Fruit fly (Drosophila melanogaster) whole organism, embryonic: ENCODE data around the gene scpr-A.

Source experiments
- Abd-B ChIP-seq: fragments of 200-800 bp; sonication (Bioruptor generic); optimal IDR thresholded peaks from 2 replicates; lab custom pipeline; 2018; ENCODE audit warnings: missing biosample characterization, mild to moderate bottlenecking, missing genetic modification characterization, moderate library complexity
- Atf-2 ChIP-seq: fragments of 200-800 bp; sonication (Bioruptor generic); optimal IDR thresholded peaks from 2 replicates; lab custom pipeline; 2016; ENCODE audit warnings: missing biosample characterization, missing genetic modification characterization
- CG10209 ChIP-seq: fragments of 200-800 bp; sonication (Bioruptor generic); optimal IDR thresholded peaks from 3 replicates; lab custom pipeline; 2017; ENCODE audit warnings: missing biosample characterization, mild to moderate bottlenecking, missing genetic modification characterization, missing genetic modification reagents
- CG14050 ChIP-seq: fragments of 200-800 bp; sonication (Bioruptor generic); IDR thresholded peaks from 3 replicates; pipeline ENCODE4 v1.3.6; 2022; ENCODE audit warnings: missing biosample characterization, missing genetic modification characterization
- CG15514 ChIP-seq: fragments of 200-800 bp; sonication (Bioruptor generic); optimal IDR thresholded peaks from 3 replicates; lab custom pipeline; 2017; ENCODE audit warnings: missing biosample characterization, missing genetic modification characterization, mild to moderate bottlenecking, moderate library complexity, missing genetic modification reagents
- CG1602 ChIP-seq: fragments of 200-800 bp; sonication (Bioruptor generic); optimal IDR thresholded peaks from 3 replicates; lab custom pipeline; 2016; ENCODE audit warnings: missing biosample characterization, missing genetic modification characterization
- CG17829 ChIP-seq: fragments of 200-800 bp; optimal IDR thresholded peaks from 2 replicates; lab custom pipeline; 2019; ENCODE audit warnings: missing biosample characterization, mild to moderate bottlenecking, missing genetic modification characterization, moderate library complexity
- CG18262 ChIP-seq: fragments of 200-800 bp; optimal IDR thresholded peaks from 3 replicates; lab custom pipeline; 2019; ENCODE audit warnings: missing biosample characterization, mild to moderate bottlenecking, missing genetic modification characterization, moderate library complexity
- CG2129 ChIP-seq: fragments of 200-800 bp; sonication (Bioruptor generic); IDR thresholded peaks from 2 replicates; pipeline ENCODE4 v1.3.6; 2022; ENCODE audit warnings: missing biosample characterization, missing genetic modification characterization; ENCODE audit not compliant: partially characterized antibody
- CG2202 ChIP-seq: fragments of 200-800 bp; sonication (Bioruptor generic); optimal IDR thresholded peaks from 2 replicates; lab custom pipeline; 2018; ENCODE audit warnings: missing biosample characterization, mild to moderate bottlenecking, missing genetic modification characterization
- CG30020 ChIP-seq: fragments of 200-800 bp; optimal IDR thresholded peaks from 2 replicates; lab custom pipeline; 2019; ENCODE audit warnings: missing biosample characterization, mild to moderate bottlenecking, missing genetic modification characterization, moderate library complexity
- CG34422 ChIP-seq: fragments of 200-800 bp; sonication (Bioruptor generic); IDR thresholded peaks from 3 replicates; pipeline ENCODE4 v1.3.6; 2022; ENCODE audit warnings: missing biosample characterization, missing genetic modification characterization
- CG4360 ChIP-seq: fragments of 200-800 bp; sonication (Bioruptor generic); IDR thresholded peaks from 2 replicates; pipeline ENCODE4 v1.3.6; 2022; ENCODE audit warnings: missing biosample characterization, missing genetic modification characterization
- CG4404 ChIP-seq: fragments of 200-800 bp; sonication (Bioruptor generic); IDR thresholded peaks from 2 replicates; pipeline ENCODE4 v1.3.6; 2022; ENCODE audit warnings: missing biosample characterization, missing genetic modification characterization
- CG8388 ChIP-seq: fragments of 200-800 bp; sonication (Bioruptor generic); optimal IDR thresholded peaks from 2 replicates; lab custom pipeline; 2019; ENCODE audit warnings: missing biosample characterization, mild to moderate bottlenecking, missing genetic modification characterization, moderate library complexity
- CG9215 ChIP-seq: fragments of 200-800 bp; sonication (Bioruptor generic); IDR thresholded peaks from 2 replicates; pipeline ENCODE4 v1.3.6; 2022; ENCODE audit warnings: missing biosample characterization, missing genetic modification characterization
- CG9727 ChIP-seq: fragments of 200-800 bp; sonication (Bioruptor generic); optimal IDR thresholded peaks from 3 replicates; lab custom pipeline; 2017; ENCODE audit warnings: missing biosample characterization, mild to moderate bottlenecking, missing genetic modification characterization
- Camta ChIP-seq: fragments of 200-800 bp; sonication (Bioruptor generic); optimal IDR thresholded peaks from 2 replicates; lab custom pipeline; 2016; ENCODE audit warnings: missing biosample characterization, missing genetic modification characterization
- Chrac-16 ChIP-seq: fragments of 200-800 bp; sonication (Bioruptor generic); optimal IDR thresholded peaks from 3 replicates; lab custom pipeline; 2016; ENCODE audit warnings: missing biosample characterization, missing genetic modification characterization
- Deaf1 ChIP-seq: fragments of 200-800 bp; optimal IDR thresholded peaks from 3 replicates; lab custom pipeline; 2019; ENCODE audit warnings: missing biosample characterization, mild to moderate bottlenecking, missing genetic modification characterization, moderate library complexity
- Fer1 ChIP-seq: fragments of 200-800 bp; sonication (Bioruptor generic); optimal IDR thresholded peaks from 2 replicates; lab custom pipeline; 2017; ENCODE audit warnings: missing biosample characterization, mild to moderate bottlenecking, missing genetic modification characterization
- HmgZ ChIP-seq: fragments of 200-800 bp; sonication (Bioruptor generic); optimal IDR thresholded peaks from 2 replicates; lab custom pipeline; 2018; ENCODE audit warnings: missing biosample characterization, mild to moderate bottlenecking, missing genetic modification characterization
- Mad ChIP-seq: fragments of 200-800 bp; sonication (Bioruptor generic); optimal IDR thresholded peaks from 2 replicates; lab custom pipeline; 2016; ENCODE audit warnings: missing biosample characterization, missing genetic modification characterization
- Med ChIP-seq: fragments of 200-800 bp; sonication (Bioruptor generic); peaks from one replicate; lab custom pipeline; 2016; ENCODE audit warnings: missing biosample characterization, missing genetic modification characterization, mild to moderate bottlenecking, inconsistent platforms, moderate library complexity
- Oli ChIP-seq: fragments of 200-800 bp; sonication (Bioruptor generic); optimal IDR thresholded peaks from 2 replicates; lab custom pipeline; 2018; ENCODE audit warnings: missing biosample characterization, mild to moderate bottlenecking, missing genetic modification characterization, moderate library complexity
- Sry-β ChIP-seq: fragments of 200-800 bp; sonication (Bioruptor generic); optimal IDR thresholded peaks from 2 replicates; lab custom pipeline; 2018; ENCODE audit warnings: missing biosample characterization, mild to moderate bottlenecking, missing genetic modification characterization, moderate library complexity
- Trl ChIP-seq, 3 experiments: fragments of >200 bp in 2 of 3; fragments of 200-800 bp in 1 of 3; sonication (Bioruptor generic) in 1 of 3; optimal IDR thresholded peaks; 2 replicates in 1 of 3; 3 replicates in 2 of 3; lab custom pipeline; 2016 to 2017; ENCODE audit warnings: missing biosample characterization in 1 of 3, missing genetic modification characterization in 1 of 3
- amos ChIP-seq: fragments of 200-800 bp; sonication (Bioruptor generic); IDR thresholded peaks from 2 replicates; pipeline ENCODE4 v1.3.6; 2022; ENCODE audit warnings: missing biosample characterization, missing genetic modification characterization; ENCODE audit not compliant: partially characterized antibody
- ara ChIP-seq: fragments of 200-800 bp; sonication (Bioruptor generic); IDR thresholded peaks from 2 replicates; pipeline ENCODE4 v1.3.6; 2022; ENCODE audit warnings: missing biosample characterization, missing genetic modification characterization
- ash1 ChIP-seq: fragments of 200-800 bp; sonication (Bioruptor generic); optimal IDR thresholded peaks from 2 replicates; lab custom pipeline; 2018; ENCODE audit warnings: missing biosample characterization, mild to moderate bottlenecking, missing genetic modification characterization
- br ChIP-seq: fragments of >200 bp; optimal IDR thresholded peaks from 2 replicates; lab custom pipeline; 2017
- cato ChIP-seq: fragments of 200-800 bp; sonication (Bioruptor generic); optimal IDR thresholded peaks from 2 replicates; lab custom pipeline; 2016; ENCODE audit warnings: missing biosample characterization, missing genetic modification characterization, borderline replicate concordance
- chif ChIP-seq, 2 experiments: fragments of 200-800 bp; sonication (Bioruptor generic); optimal IDR thresholded peaks; 3 replicates each; lab custom pipeline; 2016; ENCODE audit warnings: missing biosample characterization in 2 of 2, missing genetic modification characterization in 2 of 2
- chinmo ChIP-seq: fragments of 200-800 bp; sonication (Bioruptor generic); IDR thresholded peaks from 4 replicates; pipeline ENCODE4 v1.3.6; 2022; ENCODE audit warnings: missing biosample characterization, missing genetic modification characterization; ENCODE audit not compliant: partially characterized antibody
- chn ChIP-seq: fragments of 200-800 bp; sonication (Bioruptor generic); optimal IDR thresholded peaks from 2 replicates; lab custom pipeline; 2016; ENCODE audit warnings: missing biosample characterization, missing genetic modification characterization
- disco-r ChIP-seq: fragments of 200-800 bp; sonication (Bioruptor generic); optimal IDR thresholded peaks from 2 replicates; lab custom pipeline; 2016; ENCODE audit warnings: missing biosample characterization, missing genetic modification characterization
- grau ChIP-seq: fragments of 200-800 bp; optimal IDR thresholded peaks from 3 replicates; lab custom pipeline; 2019; ENCODE audit warnings: missing biosample characterization, mild to moderate bottlenecking, missing genetic modification characterization, moderate library complexity
- kni ChIP-seq: fragments of 200-800 bp; sonication (Bioruptor generic); optimal IDR thresholded peaks from 3 replicates; lab custom pipeline; 2017; ENCODE audit warnings: mild to moderate bottlenecking, missing biosample characterization, missing genetic modification reagents, missing genetic modification characterization
- lola ChIP-seq, 3 experiments: fragments of >200 bp in 2 of 3; fragments of 200-800 bp in 1 of 3; sonication (Bioruptor generic) in 1 of 3; optimal IDR thresholded peaks; 2 replicates each; lab custom pipeline; 2017 to 2019; ENCODE audit warnings: missing biosample characterization in 3 of 3, missing genetic modification characterization in 3 of 3, mild to moderate bottlenecking in 1 of 3, moderate library complexity in 1 of 3
- lov ChIP-seq, 2 experiments: fragments of 200-800 bp in 1 of 2; fragments of >200 bp in 1 of 2; sonication (Bioruptor generic) in 1 of 2; IDR thresholded peaks in 1 of 2; optimal IDR thresholded peaks in 1 of 2; 2 replicates in 1 of 2; 3 replicates in 1 of 2; pipeline versions ENCODE4 v1.3.6 to Lab custom; 2017 to 2022; ENCODE audit warnings: missing biosample characterization in 1 of 2, missing genetic modification characterization in 1 of 2
- sc ChIP-seq, 3 experiments: fragments of >200 bp in 2 of 3; fragments of 200-800 bp in 1 of 3; sonication (Bioruptor generic) in 1 of 3; optimal IDR thresholded peaks; 2 replicates in 2 of 3; 3 replicates in 1 of 3; lab custom pipeline; 2017; ENCODE audit warnings: mild to moderate bottlenecking in 1 of 3, missing biosample characterization in 1 of 3, missing genetic modification characterization in 1 of 3, missing genetic modification reagents in 1 of 3
- seq ChIP-seq: fragments of 200-800 bp; sonication (Bioruptor generic); IDR thresholded peaks from 2 replicates; pipeline ENCODE4 v1.3.6; 2022; ENCODE audit warnings: missing biosample characterization, missing genetic modification characterization
- so ChIP-seq: fragments of 200-800 bp; sonication (Bioruptor generic); IDR thresholded peaks from 3 replicates; pipeline ENCODE4 v1.3.6; 2022; ENCODE audit warnings: missing biosample characterization, missing genetic modification characterization
- tap ChIP-seq: fragments of 200-800 bp; optimal IDR thresholded peaks from 3 replicates; lab custom pipeline; 2019; ENCODE audit warnings: missing biosample characterization, mild to moderate bottlenecking, missing genetic modification characterization, moderate library complexity
- tll ChIP-seq, 2 experiments: fragments of 200-800 bp in 1 of 2; fragments of >200 bp in 1 of 2; sonication (Bioruptor generic) in 1 of 2; optimal IDR thresholded peaks; 2 replicates each; lab custom pipeline; 2017 to 2019; ENCODE audit warnings: missing biosample characterization in 2 of 2, missing genetic modification characterization in 2 of 2, mild to moderate bottlenecking in 1 of 2, moderate library complexity in 1 of 2
- vnd ChIP-seq: fragments of 200-800 bp; sonication (Bioruptor generic); IDR thresholded peaks from 3 replicates; pipeline ENCODE4 v1.3.6; 2022; ENCODE audit warnings: missing biosample characterization, missing genetic modification characterization; ENCODE audit not compliant: partially characterized antibody
- wor ChIP-seq: fragments of 200-800 bp; sonication (Bioruptor generic); IDR thresholded peaks from 2 replicates; pipeline ENCODE4 v1.3.6; 2022; ENCODE audit warnings: missing biosample characterization, missing genetic modification characterization
- zen2 ChIP-seq: fragments of 200-800 bp; sonication (Bioruptor generic); IDR thresholded peaks from 3 replicates; pipeline ENCODE4 v1.3.6; 2022; ENCODE audit warnings: missing biosample characterization, missing genetic modification characterization; ENCODE audit not compliant: partially characterized antibody

scpr-A gene

dm6 chr3R:11269013-11269412 is 28.0 kb downstream of the scpr-A start (continued):
- TF ChIP-seq CG2129 (GFP tag; lab: Robert Waterston, UW) (no peak), Med (GFP tag; lab: Kevin White, UChicago) (no peak), vnd (GFP tag; lab: Robert Waterston, UW) (no peak), cato (GFP tag; lab: Kevin White, UChicago) (peak; percentile 40), chinmo (GFP tag; lab: Robert Waterston, UW) (no peak), CG14050 (GFP tag; lab: Robert Waterston, UW) (no peak), CG9727 (peak; percentile 70), Oli (peak; percentile 66), lov (optimal IDR thresholded peaks at IDR 0.05; lab: Kevin White, UChicago) (no peak), lov (GFP tag; IDR thresholded peaks at IDR 0.05; lab: Robert Waterston, UW) (peak; percentile 76; the same call in 2 of the 3 replicates), CG30020 (no peak), Camta (GFP tag; lab: Kevin White, UChicago) (peak; percentile 3), ash1 (peak; percentile 29), Abd-B (no peak), CG15514 (GFP tag; lab: Kevin White, UChicago) (peak; percentile 63), CG17829 (tag; lab: Kevin White, UChicago) (peak; percentile 75), Atf-2 (GFP tag; lab: Kevin White, UChicago) (peak; percentile 47), so (0 out of 3 replicates have a peak, but pooled peaks have one; percentile 13), CG1602 (peak; percentile 51), ara (GFP tag; lab: Robert Waterston, UW) (peak; percentile 77), CG4360 (no peak), Trl (optimal IDR thresholded peaks at IDR 0.05; lab: Kevin White, UChicago) (peak in 1 of 2 experiments; percentile 44), Trl (GFP tag; optimal IDR thresholded peaks at IDR 0.05; lab: Kevin White, UChicago) (peak; percentile 73), sc (optimal IDR thresholded peaks at IDR 0.05; lab: Kevin White, UChicago) (no peak), sc (GFP tag; optimal IDR thresholded peaks at IDR 0.05; lab: Kevin White, UChicago) (peak; percentile 73), CG18262 (tag; lab: Kevin White, UChicago) (no peak), Deaf1 (tag; lab: Kevin White, UChicago) (no peak), CG2202 (tag; lab: Kevin White, UChicago) (peak; percentile 56), Mad (GFP tag; lab: Kevin White, UChicago) (peak; percentile 53), grau (tag; lab: Kevin White, UChicago) (no peak), tll (GFP tag; optimal IDR thresholded peaks at IDR 0.05; lab: Kevin White, UChicago) (no peak), seq (GFP tag; lab: Robert Waterston, UW) (peak; percentile 45; the same call in 1 of the 2 replicates), disco-r (GFP tag; lab: Kevin White, UChicago) (peak; percentile 70), chn (peak; percentile 73), chif (GFP tag; optimal IDR thresholded peaks at IDR 0.05; lab: Kevin White, UChicago) (peak in 1 of 2 experiments; percentile 75), HmgZ (tag; lab: Kevin White, UChicago) (no peak), CG4404 (GFP tag; lab: Robert Waterston, UW) (no peak), kni (GFP tag; lab: Kevin White, UChicago) (no peak), CG8388 (GFP tag; lab: Kevin White, UChicago) (peak; percentile 61), br (lab: Kevin White, UChicago) (no peak), amos (no peak), Fer1 (GFP tag; lab: Kevin White, UChicago) (no peak), CG34422 (peak; percentile 13; the same call in 1 of the 3 replicates), lola (GFP tag; optimal IDR thresholded peaks at IDR 0.05; lab: Kevin White, UChicago) (no peak), Chrac-16 (GFP tag; lab: Kevin White, UChicago) (peak; percentile 62), Sry-β (GFP tag; lab: Kevin White, UChicago) (peak; percentile 60), wor (GFP tag; lab: Robert Waterston, UW) (no peak), zen2 (GFP tag; lab: Robert Waterston, UW) (no peak), CG9215 (GFP tag; lab: Robert Waterston, UW) (no peak), tap (tag; lab: Kevin White, UChicago) (no peak), CG10209 (GFP tag; lab: Kevin White, UChicago) (peak; percentile 57)
